Fruit fly (Drosophila melanogaster): ENCODE data around the gene CARPA.

- TF ChIP-seq CG8478 (optimal IDR thresholded peaks at IDR 0.05) (no peak), EcR (GFP tag; optimal IDR thresholded peaks at IDR 0.05) (no peak)
Observed at dm6 chrX:7874094-7874493, 48.1 kb downstream of the CARPA start, which contains the start of gene Ir7c.

Data from whole organism.